Worm (Caenorhabditis elegans): Measurements from ENCODE around the gene tbc-19.
A peak's percentile ranks its signal among the peaks of the same experiment; 100 is the strongest.

Gene tbc-19

ce11 chrX:14008130-14008529 lies 4.2 kb downstream of the tbc-19 start:
- no peak for TF ChIP-seq elt-2 (tag; optimal IDR thresholded peaks at IDR 0.05)
- TF ChIP-seq ama-1 (optimal IDR thresholded peaks at IDR 0.05), result no peak
- TF ChIP-seq skn-1 (tag; optimal IDR thresholded peaks at IDR 0.05), result no peak
- TF ChIP-seq pha-4 (tag; optimal IDR thresholded peaks at IDR 0.05), result no peak
- no peak for TF ChIP-seq elt-1 (tag; optimal IDR thresholded peaks at IDR 0.05)
- TF ChIP-seq unc-39 (tag; optimal IDR thresholded peaks at IDR 0.05), result no peak
- no peak for TF ChIP-seq ztf-11 (tag; optimal IDR thresholded peaks at IDR 0.05)
- TF ChIP-seq nhr-237 (tag; optimal IDR thresholded peaks at IDR 0.05), result no peak
- no peak for TF ChIP-seq ceh-16 (tag; optimal IDR thresholded peaks at IDR 0.05)
- no peak for TF ChIP-seq elt-3 (tag; optimal IDR thresholded peaks at IDR 0.05)
- no peak for TF ChIP-seq egl-27 (tag; optimal IDR thresholded peaks at IDR 0.05)
- no peak for TF ChIP-seq ceh-82 (tag; optimal IDR thresholded peaks at IDR 0.05)
- no peak for TF ChIP-seq nhr-43 (tag; optimal IDR thresholded peaks at IDR 0.05; ENCODE audit: poor library complexity, severe bottlenecking)
- TF ChIP-seq nhr-28 (tag; optimal IDR thresholded peaks at IDR 0.05), result no peak
- TF ChIP-seq ztf-4 (tag; optimal IDR thresholded peaks at IDR 0.05), result no peak

ce11 chrX:14003538-14003937 lies 8.8 kb downstream of the tbc-19 start:
- TF ChIP-seq nhr-11 (tag; optimal IDR thresholded peaks at IDR 0.05) (no peak), nhr-12 (tag; optimal IDR thresholded peaks at IDR 0.05) (no peak), elt-3 (tag; optimal IDR thresholded peaks at IDR 0.05) (no peak), skn-1 (tag; optimal IDR thresholded peaks at IDR 0.05) (no peak), pqm-1 (tag; optimal IDR thresholded peaks at IDR 0.05) (peak; percentile 60), ceh-16 (tag; optimal IDR thresholded peaks at IDR 0.05) (no peak), ceh-9 (tag; optimal IDR thresholded peaks at IDR 0.05) (no peak), sea-2 (GFP tag; optimal IDR thresholded peaks at IDR 0.05) (no peak), ceh-28 (tag; optimal IDR thresholded peaks at IDR 0.05) (no peak), nhr-43 (tag; optimal IDR thresholded peaks at IDR 0.05; ENCODE audit: poor library complexity, severe bottlenecking) (no peak), nfya-1 (tag; optimal IDR thresholded peaks at IDR 0.05; ENCODE audit: insufficient read depth) (no peak), zag-1 (tag; optimal IDR thresholded peaks at IDR 0.05) (no peak), elt-2 (tag; optimal IDR thresholded peaks at IDR 0.05) (peak; percentile 48)

- no peak for TF ChIP-seq ceh-82 (tag; optimal IDR thresholded peaks at IDR 0.05)
- no peak for TF ChIP-seq elt-2 (tag; optimal IDR thresholded peaks at IDR 0.05)
- no peak for TF ChIP-seq nhr-28 (tag; optimal IDR thresholded peaks at IDR 0.05)
- TF ChIP-seq snpc-4 (tag; optimal IDR thresholded peaks at IDR 0.05), result no peak
- no peak for TF ChIP-seq nhr-43 (tag; optimal IDR thresholded peaks at IDR 0.05; ENCODE audit: poor library complexity, severe bottlenecking)
- no peak for TF ChIP-seq mml-1 (tag; optimal IDR thresholded peaks at IDR 0.05)
- no peak for TF ChIP-seq ceh-9 (tag; optimal IDR thresholded peaks at IDR 0.05)
- TF ChIP-seq egl-27 (tag; optimal IDR thresholded peaks at IDR 0.05), result no peak
- TF ChIP-seq ama-1 (optimal IDR thresholded peaks at IDR 0.05), result no peak
These were observed 9.6 kb downstream of the tbc-19 start for ce11 chrX:14002739-14003138.

- TF ChIP-seq nhr-23 (tag; optimal IDR thresholded peaks at IDR 0.05) (peak; percentile 58), pha-4 (tag; optimal IDR thresholded peaks at IDR 0.05) (peak; percentile 87), fkh-2 (tag; optimal IDR thresholded peaks at IDR 0.05) (no peak), nhr-11 (tag; optimal IDR thresholded peaks at IDR 0.05) (no peak), pqm-1 (tag; optimal IDR thresholded peaks at IDR 0.05) (peak; percentile 71), jun-1 (tag; optimal IDR thresholded peaks at IDR 0.05) (peak; percentile 24), skn-1 (tag; optimal IDR thresholded peaks at IDR 0.05) (no peak), elt-2 (tag; optimal IDR thresholded peaks at IDR 0.05) (peak; percentile 78), nfya-1 (tag; optimal IDR thresholded peaks at IDR 0.05; ENCODE audit: insufficient read depth) (peak; percentile 41)
These were observed 10.8 kb downstream of the tbc-19 start, which contains the start of gene cytb-5.1 for ce11 chrX:14001494-14001974. Gene cytb-5.1 (plus strand): TSS chrX:14001924.

- TF ChIP-seq elt-2 (tag; optimal IDR thresholded peaks at IDR 0.05) (peak; percentile 69), elt-3 (tag; optimal IDR thresholded peaks at IDR 0.05) (no peak), pha-4 (tag; optimal IDR thresholded peaks at IDR 0.05) (peak; percentile 21), nhr-11 (tag; optimal IDR thresholded peaks at IDR 0.05) (no peak), pqm-1 (tag; optimal IDR thresholded peaks at IDR 0.05) (peak; percentile 85), ceh-28 (tag; optimal IDR thresholded peaks at IDR 0.05) (peak; percentile 72), ceh-9 (tag; optimal IDR thresholded peaks at IDR 0.05) (no peak), tbx-2 (tag; optimal IDR thresholded peaks at IDR 0.05) (no peak), ZK546.5 (tag; optimal IDR thresholded peaks at IDR 0.05) (no peak), mdl-1 (tag; optimal IDR thresholded peaks at IDR 0.05) (no peak), nhr-23 (tag; optimal IDR thresholded peaks at IDR 0.05) (peak; percentile 66), nhr-76 (tag; optimal IDR thresholded peaks at IDR 0.05) (no peak), ceh-82 (tag; optimal IDR thresholded peaks at IDR 0.05) (no peak)
These were observed 12.0 kb downstream of the tbc-19 start for ce11 chrX:14000198-14000748.
